Fruit fly (Drosophila melanogaster): ENCODE measurements around the gene Scsalpha1.

Gene Scsalpha1

dm6 chr3L:3767825-3768224 is 46.2 kb upstream of the Scsalpha1 start (continued):
- TF ChIP-seq CG42726 (GFP tag; IDR thresholded peaks at IDR 0.05; ENCODE audit: partially characterized antibody) (peak; percentile 55; the same call in 1 of the 2 replicates), CG18011 (GFP tag; optimal IDR thresholded peaks at IDR 0.05) (peak; percentile 18), Poxn (GFP tag; IDR thresholded peaks at IDR 0.05) (no peak), ATbp (GFP tag; optimal IDR thresholded peaks at IDR 0.05) (peak; percentile 72), CG11247 (GFP tag; IDR thresholded peaks at IDR 0.05) (peak; percentile 63), chm (GFP tag; IDR thresholded peaks at IDR 0.05) (peak; percentile 80), gsb (GFP tag; IDR thresholded peaks at IDR 0.05) (no peak), grau (tag; optimal IDR thresholded peaks at IDR 0.05) (peak; percentile 55), amos (GFP tag; IDR thresholded peaks at IDR 0.05; ENCODE audit: partially characterized antibody) (0 out of 2 replicates have a peak, but pooled peaks have one; percentile 6), CG14667 (GFP tag; IDR thresholded peaks at IDR 0.05) (peak; percentile 48), CG7987 (GFP tag; optimal IDR thresholded peaks at IDR 0.05) (no peak), Nf-YB (GFP tag; optimal IDR thresholded peaks at IDR 0.05) (no peak), CG1792 (GFP tag; optimal IDR thresholded peaks at IDR 0.05) (no peak), CG2889 (GFP tag; IDR thresholded peaks at IDR 0.05) (0 out of 3 replicates have a peak, but pooled peaks have one; percentile 12), sens (GFP tag) (peak; percentile 92), nmo (GFP tag; optimal IDR thresholded peaks at IDR 0.05) (peak; percentile 53), lilli (GFP tag; optimal IDR thresholded peaks at IDR 0.05) (peak; percentile 52), CG16815 (GFP tag; optimal IDR thresholded peaks at IDR 0.05) (peak; percentile 49), Blimp-1 (GFP tag; optimal IDR thresholded peaks at IDR 0.05) (peak; percentile 16), CG13123 (GFP tag; optimal IDR thresholded peaks at IDR 0.05) (no peak), ci (GFP tag; IDR thresholded peaks at IDR 0.05) (peak; percentile 92), CG17568 (GFP tag; optimal IDR thresholded peaks at IDR 0.05) (peak; percentile 48), CG7556 (GFP tag; optimal IDR thresholded peaks at IDR 0.05) (no peak), pho (GFP tag; optimal IDR thresholded peaks at IDR 0.05) (peak; percentile 37), lola (GFP tag; optimal IDR thresholded peaks at IDR 0.05) (peak in 1 of 3 experiments; percentile 12), CG9215 (GFP tag; IDR thresholded peaks at IDR 0.05) (no peak), ara (GFP tag; IDR thresholded peaks at IDR 0.05) (peak; percentile 14; the same call in 1 of the 2 replicates), bigmax (GFP tag; optimal IDR thresholded peaks at IDR 0.05) (no peak), phol (tag; optimal IDR thresholded peaks at IDR 0.05) (peak; percentile 13), chif (GFP tag; optimal IDR thresholded peaks at IDR 0.05) (peak; percentile 65 to 70), Jarid2 (GFP tag; optimal IDR thresholded peaks at IDR 0.05) (peak; percentile 31), D19B (GFP tag; optimal IDR thresholded peaks at IDR 0.05) (no peak), CG12071 (GFP tag; optimal IDR thresholded peaks at IDR 0.05) (no peak), crp (GFP tag; optimal IDR thresholded peaks at IDR 0.05) (peak in 1 of 2 experiments; percentile 28), C15 (GFP tag; IDR thresholded peaks at IDR 0.05) (no peak), gcm2 (GFP tag; optimal IDR thresholded peaks at IDR 0.05) (peak; percentile 4), Pdp1 (GFP tag; optimal IDR thresholded peaks at IDR 0.05) (peak; percentile 26 to 69), CG13624 (GFP tag; optimal IDR thresholded peaks at IDR 0.05) (peak; percentile 73), CG11093 (GFP tag; IDR thresholded peaks at IDR 0.05) (no peak), knrl (GFP tag; IDR thresholded peaks at IDR 0.05; ENCODE audit: partially characterized antibody) (no peak; the same call in 2 of the 3 replicates), CG7928 (GFP tag; optimal IDR thresholded peaks at IDR 0.05) (no peak), CG11560 (tag; IDR thresholded peaks at IDR 0.05) (no peak), Kr (GFP tag; optimal IDR thresholded peaks at IDR 0.05) (no peak), jing (GFP tag; optimal IDR thresholded peaks at IDR 0.05) (peak; percentile 51), Nf-YA (GFP tag; IDR thresholded peaks at IDR 0.05) (no peak), ttk (GFP tag; IDR thresholded peaks at IDR 0.05) (peak; percentile 56), dmrt99B (tag; optimal IDR thresholded peaks at IDR 0.05) (peak; percentile 11), dpn (GFP tag; optimal IDR thresholded peaks at IDR 0.05) (peak; percentile 50 to 76), pita (GFP tag; optimal IDR thresholded peaks at IDR 0.05) (no peak), CG32532 (GFP tag; IDR thresholded peaks at IDR 0.05) (peak; percentile 74)

All from whole organism, embryonic.